Fruit fly (Drosophila melanogaster): Measurements from ENCODE around the gene CG11106.
A peak's percentile ranks its signal among the peaks of the same experiment; 100 is the strongest.

The CG11106 gene

dm6 chrX:11155808-11156589 is 46.0 kb upstream of the CG11106 start (continued):
- TF ChIP-seq Med (GFP tag) (peak; percentile 64), bigmax (GFP tag; optimal IDR thresholded peaks at IDR 0.05) (peak; percentile 67), CG6791 (GFP tag; IDR thresholded peaks at IDR 0.05; ENCODE audit: partially characterized antibody) (no peak)

- TF ChIP-seq CG7556 (GFP tag; optimal IDR thresholded peaks at IDR 0.05), result no peak
- no peak for TF ChIP-seq gro (GFP tag; optimal IDR thresholded peaks at IDR 0.05)
- TF ChIP-seq CG34376 (GFP tag; optimal IDR thresholded peaks at IDR 0.05), result no peak
- TF ChIP-seq Med (GFP tag), result peak; percentile 46
- no peak for TF ChIP-seq CG1024 (GFP tag; IDR thresholded peaks at IDR 0.05)
- peak; percentile 63 for TF ChIP-seq sens (GFP tag)
- no peak for TF ChIP-seq Rx (GFP tag; IDR thresholded peaks at IDR 0.05)
- peak; percentile 9 for TF ChIP-seq Deaf1 (tag; optimal IDR thresholded peaks at IDR 0.05)
- TF ChIP-seq CG4424 (GFP tag; optimal IDR thresholded peaks at IDR 0.05), result no peak
- no peak for TF ChIP-seq CG11456 (GFP tag; IDR thresholded peaks at IDR 0.05)
- 0 out of 3 replicates have a peak, but pooled peaks have one; percentile 17 for TF ChIP-seq row (GFP tag; IDR thresholded peaks at IDR 0.05)
- TF ChIP-seq cad (GFP tag; optimal IDR thresholded peaks at IDR 0.05), result no peak
- TF ChIP-seq tx (GFP tag; optimal IDR thresholded peaks at IDR 0.05), result no peak
- TF ChIP-seq gt (GFP tag; IDR thresholded peaks at IDR 0.05), result no peak
- TF ChIP-seq pfk (GFP tag; optimal IDR thresholded peaks at IDR 0.05), result no peak
- TF ChIP-seq Ada2b (GFP tag; IDR thresholded peaks at IDR 0.05), result no peak
- no peak for TF ChIP-seq crol (GFP tag; IDR thresholded peaks at IDR 0.05)
- no peak for TF ChIP-seq CG7786 (GFP tag; optimal IDR thresholded peaks at IDR 0.05)
- peak; percentile 23; the same call in 1 of the 2 replicates for TF ChIP-seq onecut (GFP tag; IDR thresholded peaks at IDR 0.05)
- no peak for TF ChIP-seq Myb (GFP tag; optimal IDR thresholded peaks at IDR 0.05)
- TF ChIP-seq knrl (GFP tag; IDR thresholded peaks at IDR 0.05; ENCODE audit: partially characterized antibody), result no peak
Observed at dm6 chrX:11159710-11160446, 42.2 kb upstream of the CG11106 start, which contains the start of gene CG32668. CG32668 (minus strand) TSS chrX:11159760.

dm6 chrX:11168958-11169357 is 33.1 kb upstream of the CG11106 start, which contains the start of gene Antdh:
Antdh (minus strand) TSS chrX:11169058.
- TF ChIP-seq prd (optimal IDR thresholded peaks at IDR 0.05) (no peak), prd (GFP tag; IDR thresholded peaks at IDR 0.05) (peak; percentile 32; the same call in 1 of the 3 replicates), CG11247 (GFP tag; IDR thresholded peaks at IDR 0.05) (no peak), CG6765 (GFP tag; optimal IDR thresholded peaks at IDR 0.05) (no peak), dysf (GFP tag; IDR thresholded peaks at IDR 0.05) (0 out of 3 replicates have a peak, but pooled peaks have one; percentile 22), sens (GFP tag) (peak; percentile 60), corto (GFP tag; optimal IDR thresholded peaks at IDR 0.05) (no peak), CG1603 (tag; optimal IDR thresholded peaks at IDR 0.05) (peak; percentile 21), CG10979 (tag; optimal IDR thresholded peaks at IDR 0.05) (peak; percentile 0), Med (GFP tag) (peak; percentile 33), knrl (GFP tag; IDR thresholded peaks at IDR 0.05; ENCODE audit: partially characterized antibody) (no peak), Drgx (GFP tag; IDR thresholded peaks at IDR 0.05) (peak; percentile 21; the same call in 1 of the 2 replicates), CG14860 (GFP tag; IDR thresholded peaks at IDR 0.05; ENCODE audit: partially characterized antibody) (no peak), Rfx (GFP tag; IDR thresholded peaks at IDR 0.05) (peak; percentile 47), Ptx1 (GFP tag; IDR thresholded peaks at IDR 0.05) (peak; percentile 22; the same call in 1 of the 2 replicates), CG6689 (GFP tag; IDR thresholded peaks at IDR 0.05) (peak; percentile 40; the same call in 1 of the 2 replicates), CG9437 (GFP tag; optimal IDR thresholded peaks at IDR 0.05) (no peak)

All from whole organism, embryonic.